Worm (Caenorhabditis elegans) whole organism, L2 larva: ENCODE measurements around the gene Y41C4A.12.

Experiments used
- ama-1 ChIP-seq: fragments of 150-350 bp; optimal IDR thresholded peaks from 2 replicates; lab custom pipeline; 2018; ENCODE audit warnings: inconsistent platforms
- elt-1 ChIP-seq: fragments of 150-350 bp; optimal IDR thresholded peaks from 2 replicates; lab custom pipeline; 2014; ENCODE audit warnings: missing biosample characterization, missing genetic modification characterization
- fos-1 ChIP-seq: fragments of 150-350 bp; optimal IDR thresholded peaks from 2 replicates; lab custom pipeline; 2014; ENCODE audit warnings: missing biosample characterization, missing genetic modification characterization
- nhr-12 ChIP-seq: fragments of 150-350 bp; optimal IDR thresholded peaks from 2 replicates; lab custom pipeline; 2014; ENCODE audit warnings: missing biosample characterization, missing genetic modification characterization
- snpc-4 ChIP-seq: fragments of 150-350 bp; optimal IDR thresholded peaks from 2 replicates; lab custom pipeline; 2014; ENCODE audit warnings: missing biosample characterization, missing genetic modification characterization
- unc-39 ChIP-seq: fragments of 150-350 bp; optimal IDR thresholded peaks from 2 replicates; lab custom pipeline; 2014; ENCODE audit warnings: missing biosample characterization, missing genetic modification characterization

ce11 chrIII:11704377-11704978 is 22.0 kb downstream of the Y41C4A.12 start:
- TF ChIP-seq elt-1 (tag; lab: Kevin White, UChicago), result no peak
- TF ChIP-seq unc-39 (tag; lab: Kevin White, UChicago), result no peak
- TF ChIP-seq fos-1 (tag; lab: Kevin White, UChicago), result no peak
- TF ChIP-seq nhr-12 (tag; lab: Kevin White, UChicago), result no peak
- no peak for TF ChIP-seq snpc-4 (tag; lab: Kevin White, UChicago)
- no peak for TF ChIP-seq ama-1 (lab: Kevin White, UChicago)
